Fruit fly (Drosophila melanogaster) whole organism, embryonic: ENCODE results near the gene Eig71Ej.
A peak's percentile ranks its signal among the peaks of the same experiment; 100 is the strongest.

Experiments used
- Blimp-1 ChIP-seq: fragments of 200-800 bp; sonication (Bioruptor generic); optimal IDR thresholded peaks from 3 replicates; lab custom pipeline; 2018; ENCODE audit warnings: missing biosample characterization, missing genetic modification characterization, mild to moderate bottlenecking, moderate library complexity, missing genetic modification reagents
- CG10267 ChIP-seq: fragments of 200-800 bp; sonication (Bioruptor generic); optimal IDR thresholded peaks from 2 replicates; lab custom pipeline; 2018; ENCODE audit warnings: missing biosample characterization, mild to moderate bottlenecking, missing genetic modification characterization, moderate library complexity
- CG10462 ChIP-seq: fragments of 200-800 bp; sonication (Bioruptor generic); optimal IDR thresholded peaks from 2 replicates; lab custom pipeline; 2016; ENCODE audit warnings: missing biosample characterization, missing genetic modification characterization
- CG11723 ChIP-seq: fragments of 200-800 bp; sonication (Bioruptor generic); optimal IDR thresholded peaks from 2 replicates; lab custom pipeline; 2017; ENCODE audit warnings: missing biosample characterization, mild to moderate bottlenecking, missing genetic modification characterization
- CG12155 ChIP-seq: fragments of 200-800 bp; sonication (Bioruptor generic); optimal IDR thresholded peaks from 3 replicates; lab custom pipeline; 2016; ENCODE audit warnings: missing biosample characterization, missing genetic modification characterization
- CG12299 ChIP-seq: fragments of 200-800 bp; sonication (Bioruptor generic); optimal IDR thresholded peaks from 2 replicates; lab custom pipeline; 2018; ENCODE audit warnings: missing biosample characterization, mild to moderate bottlenecking, missing genetic modification characterization
- CG13775 ChIP-seq: fragments of 200-800 bp; sonication (Bioruptor generic); optimal IDR thresholded peaks from 3 replicates; lab custom pipeline; 2017; ENCODE audit warnings: missing biosample characterization, mild to moderate bottlenecking, missing genetic modification characterization
- CG14860 ChIP-seq: fragments of 200-800 bp; sonication (Bioruptor generic); IDR thresholded peaks from 3 replicates; pipeline ENCODE4 v1.3.6; 2022; ENCODE audit warnings: missing biosample characterization, missing genetic modification characterization; ENCODE audit not compliant: partially characterized antibody
- CG15269 ChIP-seq: fragments of 200-800 bp; sonication (Bioruptor generic); optimal IDR thresholded peaks from 2 replicates; lab custom pipeline; 2018; ENCODE audit warnings: missing biosample characterization, mild to moderate bottlenecking, missing genetic modification characterization, moderate library complexity
- CG1647 ChIP-seq: fragments of 200-800 bp; sonication (Bioruptor generic); optimal IDR thresholded peaks from 3 replicates; lab custom pipeline; 2016; ENCODE audit warnings: missing biosample characterization, missing genetic modification characterization
- CG17385 ChIP-seq: fragments of 200-800 bp; sonication (Bioruptor generic); optimal IDR thresholded peaks from 3 replicates; lab custom pipeline; 2018; ENCODE audit warnings: missing biosample characterization, mild to moderate bottlenecking, missing genetic modification characterization
- CG17829 ChIP-seq: fragments of 200-800 bp; optimal IDR thresholded peaks from 2 replicates; lab custom pipeline; 2019; ENCODE audit warnings: missing biosample characterization, mild to moderate bottlenecking, missing genetic modification characterization, moderate library complexity
- CG2116 ChIP-seq: fragments of 200-800 bp; sonication (Bioruptor generic); optimal IDR thresholded peaks from 3 replicates; lab custom pipeline; 2018; ENCODE audit warnings: missing biosample characterization, mild to moderate bottlenecking, missing genetic modification characterization
- CG30431 ChIP-seq: fragments of 200-800 bp; sonication (Bioruptor generic); optimal IDR thresholded peaks from 2 replicates; lab custom pipeline; 2017; ENCODE audit warnings: missing biosample characterization, missing genetic modification characterization
- CG3065 ChIP-seq: fragments of 200-800 bp; sonication (Bioruptor generic); optimal IDR thresholded peaks from 2 replicates; lab custom pipeline; 2016; ENCODE audit warnings: missing biosample characterization, missing genetic modification characterization
- CG33557 ChIP-seq: fragments of 200-800 bp; sonication (Bioruptor generic); optimal IDR thresholded peaks from 2 replicates; lab custom pipeline; 2019; ENCODE audit warnings: missing biosample characterization, mild to moderate bottlenecking, missing genetic modification characterization, moderate library complexity
- CG3995 ChIP-seq: fragments of 200-800 bp; sonication (Bioruptor generic); optimal IDR thresholded peaks from 3 replicates; lab custom pipeline; 2016; ENCODE audit warnings: missing biosample characterization, missing genetic modification characterization
- CG4617 ChIP-seq: fragments of 200-800 bp; sonication (Bioruptor generic); optimal IDR thresholded peaks from 3 replicates; lab custom pipeline; 2016; ENCODE audit warnings: missing biosample characterization, missing genetic modification characterization, borderline replicate concordance
- CG7987 ChIP-seq: fragments of 200-800 bp; sonication (Bioruptor generic); optimal IDR thresholded peaks from 2 replicates; lab custom pipeline; 2018; ENCODE audit warnings: missing biosample characterization, mild to moderate bottlenecking, missing genetic modification characterization, moderate library complexity
- CG9609 ChIP-seq: fragments of 200-800 bp; sonication (Bioruptor generic); optimal IDR thresholded peaks from 3 replicates; lab custom pipeline; 2016; ENCODE audit warnings: missing biosample characterization, missing genetic modification characterization
- Deaf1 ChIP-seq: fragments of 200-800 bp; optimal IDR thresholded peaks from 3 replicates; lab custom pipeline; 2019; ENCODE audit warnings: missing biosample characterization, mild to moderate bottlenecking, missing genetic modification characterization, moderate library complexity
- Fer1 ChIP-seq: fragments of 200-800 bp; sonication (Bioruptor generic); optimal IDR thresholded peaks from 2 replicates; lab custom pipeline; 2017; ENCODE audit warnings: missing biosample characterization, mild to moderate bottlenecking, missing genetic modification characterization
- HLH3B ChIP-seq: fragments of 200-800 bp; sonication (Bioruptor generic); IDR thresholded peaks from 2 replicates; pipeline ENCODE4 v1.3.6; 2022; ENCODE audit warnings: missing biosample characterization, missing genetic modification characterization
- MTF-1 ChIP-seq: fragments of 200-800 bp; sonication (Bioruptor generic); optimal IDR thresholded peaks from 2 replicates; lab custom pipeline; 2018; ENCODE audit warnings: missing biosample characterization, mild to moderate bottlenecking, missing genetic modification characterization, borderline replicate concordance
- Neu2 ChIP-seq: fragments of 200-800 bp; sonication (Bioruptor generic); optimal IDR thresholded peaks from 3 replicates; lab custom pipeline; 2016; ENCODE audit warnings: missing biosample characterization, missing genetic modification characterization, borderline replicate concordance
- Six4 ChIP-seq: fragments of 200-800 bp; sonication (Bioruptor generic); optimal IDR thresholded peaks from 2 replicates; lab custom pipeline; 2016; ENCODE audit warnings: missing biosample characterization, missing genetic modification characterization
- Sox102F ChIP-seq: fragments of 200-800 bp; sonication (Bioruptor generic); optimal IDR thresholded peaks from 2 replicates; lab custom pipeline; 2018; ENCODE audit warnings: missing biosample characterization, mild to moderate bottlenecking, missing genetic modification characterization, moderate library complexity
- ab ChIP-seq: fragments of 200-800 bp; sonication (Bioruptor generic); optimal IDR thresholded peaks from 2 replicates; lab custom pipeline; 2016; ENCODE audit warnings: missing biosample characterization, missing genetic modification characterization
- br ChIP-seq: fragments of >200 bp; optimal IDR thresholded peaks from 2 replicates; lab custom pipeline; 2017
- cas ChIP-seq: fragments of 200-800 bp; sonication (Bioruptor generic); IDR thresholded peaks from 2 replicates; pipeline ENCODE4 v1.3.6; 2022; ENCODE audit warnings: missing biosample characterization, missing genetic modification characterization
- disco-r ChIP-seq: fragments of 200-800 bp; sonication (Bioruptor generic); optimal IDR thresholded peaks from 2 replicates; lab custom pipeline; 2016; ENCODE audit warnings: missing biosample characterization, missing genetic modification characterization
- ems ChIP-seq: fragments of 200-800 bp; sonication (Bioruptor generic); optimal IDR thresholded peaks from 3 replicates; lab custom pipeline; 2016; ENCODE audit warnings: missing biosample characterization, missing genetic modification characterization
- fd3F ChIP-seq: fragments of 200-800 bp; sonication (Bioruptor generic); optimal IDR thresholded peaks from 2 replicates; lab custom pipeline; 2018; ENCODE audit warnings: missing biosample characterization, mild to moderate bottlenecking, missing genetic modification characterization, moderate library complexity
- gce ChIP-seq: fragments of 200-800 bp; sonication (Bioruptor generic); IDR thresholded peaks from 3 replicates; pipeline ENCODE4 v1.3.6; 2022; ENCODE audit warnings: missing biosample characterization, missing genetic modification characterization
- gem ChIP-seq: fragments of 200-800 bp; sonication (Bioruptor generic); optimal IDR thresholded peaks from 2 replicates; lab custom pipeline; 2019; ENCODE audit warnings: missing biosample characterization, mild to moderate bottlenecking, missing genetic modification characterization, moderate library complexity
- gsb-n ChIP-seq: fragments of 200-800 bp; sonication (Bioruptor generic); optimal IDR thresholded peaks from 3 replicates; lab custom pipeline; 2018; ENCODE audit warnings: missing biosample characterization, mild to moderate bottlenecking, missing genetic modification characterization
- hbn ChIP-seq: fragments of 200-800 bp; sonication (Bioruptor generic); IDR thresholded peaks from 2 replicates; pipeline ENCODE4 v1.3.6; 2022; ENCODE audit warnings: missing biosample characterization, missing genetic modification characterization; ENCODE audit not compliant: partially characterized antibody
- hth ChIP-seq: fragments of >200 bp; optimal IDR thresholded peaks from 2 replicates; lab custom pipeline; 2017; ENCODE audit warnings: inconsistent platforms
- jumu ChIP-seq: fragments of 200-800 bp; sonication (Bioruptor generic); optimal IDR thresholded peaks from 3 replicates; lab custom pipeline; 2016; ENCODE audit warnings: missing biosample characterization, missing genetic modification characterization
- mld ChIP-seq: fragments of 200-800 bp; sonication (Bioruptor generic); IDR thresholded peaks from 3 replicates; pipeline ENCODE4 v1.3.6; 2022; ENCODE audit warnings: missing biosample characterization, missing genetic modification characterization; ENCODE audit not compliant: partially characterized antibody
- nerfin-1 ChIP-seq: fragments of 200-800 bp; sonication (Bioruptor generic); optimal IDR thresholded peaks from 3 replicates; lab custom pipeline; 2019; ENCODE audit warnings: missing biosample characterization, mild to moderate bottlenecking, missing genetic modification characterization, moderate library complexity
- pum ChIP-seq: fragments of 200-800 bp; sonication (Bioruptor generic); optimal IDR thresholded peaks from 2 replicates; lab custom pipeline; 2016; ENCODE audit warnings: missing biosample characterization, missing genetic modification characterization
- sc ChIP-seq, 3 experiments: fragments of >200 bp in 2 of 3; fragments of 200-800 bp in 1 of 3; sonication (Bioruptor generic) in 1 of 3; optimal IDR thresholded peaks; 2 replicates in 2 of 3; 3 replicates in 1 of 3; lab custom pipeline; 2017; ENCODE audit warnings: mild to moderate bottlenecking in 1 of 3, missing biosample characterization in 1 of 3, missing genetic modification characterization in 1 of 3, missing genetic modification reagents in 1 of 3
- sob ChIP-seq: fragments of 200-800 bp; sonication (Bioruptor generic); IDR thresholded peaks from 2 replicates; pipeline ENCODE4 v1.3.6; 2022; ENCODE audit warnings: missing biosample characterization, missing genetic modification characterization
- sqz ChIP-seq: fragments of 200-800 bp; sonication (Bioruptor generic); optimal IDR thresholded peaks from 3 replicates; lab custom pipeline; 2018; ENCODE audit warnings: missing biosample characterization, mild to moderate bottlenecking, missing genetic modification characterization
- sr ChIP-seq: fragments of 200-800 bp; sonication (Bioruptor generic); IDR thresholded peaks from 3 replicates; pipeline ENCODE4 v1.3.6; 2022; ENCODE audit warnings: missing biosample characterization, missing genetic modification characterization
- tin ChIP-seq: fragments of 200-800 bp; sonication (Bioruptor generic); optimal IDR thresholded peaks from 3 replicates; lab custom pipeline; 2016; ENCODE audit warnings: missing biosample characterization, missing genetic modification characterization
- tup ChIP-seq: fragments of 200-800 bp; sonication (Bioruptor generic); optimal IDR thresholded peaks from 2 replicates; lab custom pipeline; 2016; ENCODE audit warnings: missing biosample characterization, mild to moderate bottlenecking, missing genetic modification characterization, moderate library complexity
- unpg ChIP-seq: fragments of 200-800 bp; sonication (Bioruptor generic); optimal IDR thresholded peaks from 3 replicates; lab custom pipeline; 2018; ENCODE audit warnings: missing biosample characterization, mild to moderate bottlenecking, missing genetic modification characterization, moderate library complexity
- vvl ChIP-seq: fragments of 200-800 bp; sonication (Bioruptor generic); IDR thresholded peaks from 2 replicates; pipeline ENCODE4 v1.3.6; 2022; ENCODE audit warnings: missing biosample characterization, missing genetic modification characterization

Eig71Ej gene

DNA sequence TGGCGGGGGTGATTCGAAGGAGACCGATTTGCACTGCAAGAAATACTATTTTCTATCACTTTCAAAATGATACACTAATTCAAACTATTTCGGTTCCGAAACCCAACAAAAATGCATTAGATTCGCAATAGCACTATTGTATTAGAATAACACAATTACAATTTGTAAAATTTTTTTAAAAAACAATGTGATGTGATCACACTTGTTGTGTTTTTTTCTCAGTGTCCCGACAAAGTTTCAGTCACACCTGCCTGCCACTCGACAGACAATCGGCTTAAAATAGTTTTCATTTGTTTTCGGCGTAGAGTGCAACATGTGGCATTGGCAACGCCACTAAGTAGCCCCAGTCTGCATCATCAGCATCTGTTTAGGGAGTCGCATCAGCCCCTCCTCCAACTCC is 14.3 kb upstream of the Eig71Ej start (continued):
- TF ChIP-seq CG12299 (tag; lab: Kevin White, UChicago) (no peak), CG10267 (peak; percentile 81), pum (GFP tag; lab: Kevin White, UChicago) (peak; percentile 78), CG7987 (GFP tag; lab: Kevin White, UChicago) (no peak), disco-r (peak; percentile 13), CG14860 (GFP tag; lab: Robert Waterston, UW) (no peak), ab (GFP tag; lab: Kevin White, UChicago) (no peak), CG2116 (GFP tag; lab: Kevin White, UChicago) (no peak), ems (GFP tag; lab: Kevin White, UChicago) (peak; percentile 28), Neu2 (GFP tag; lab: Kevin White, UChicago) (no peak), sob (GFP tag; lab: Robert Waterston, UW) (no peak), hbn (GFP tag; lab: Robert Waterston, UW) (no peak), CG4617 (peak; percentile 28), tin (GFP tag; lab: Kevin White, UChicago) (peak; percentile 78), CG9609 (GFP tag; lab: Kevin White, UChicago) (peak; percentile 50), CG17385 (GFP tag; lab: Kevin White, UChicago) (peak; percentile 25), sqz (GFP tag; lab: Kevin White, UChicago) (peak; percentile 38), Blimp-1 (GFP tag; lab: Kevin White, UChicago) (peak; percentile 78), CG11723 (GFP tag; lab: Kevin White, UChicago) (peak; percentile 44), CG12155 (peak; percentile 29), nerfin-1 (tag; lab: Kevin White, UChicago) (peak; percentile 66), tup (GFP tag; lab: Kevin White, UChicago) (peak; percentile 53), br (no peak), Fer1 (GFP tag; lab: Kevin White, UChicago) (no peak), CG10462 (GFP tag; lab: Kevin White, UChicago) (peak; percentile 57), sc (optimal IDR thresholded peaks at IDR 0.05; lab: Kevin White, UChicago) (no peak), sc (GFP tag; optimal IDR thresholded peaks at IDR 0.05; lab: Kevin White, UChicago) (peak; percentile 83), CG17829 (tag; lab: Kevin White, UChicago) (peak; percentile 90), cas (GFP tag; lab: Robert Waterston, UW) (no peak), CG15269 (peak; percentile 5), hth (lab: Kevin White, UChicago) (no peak), sr (GFP tag; lab: Robert Waterston, UW) (no peak), mld (GFP tag; lab: Robert Waterston, UW) (no peak), fd3F (GFP tag; lab: Kevin White, UChicago) (no peak), CG3995 (GFP tag; lab: Kevin White, UChicago) (no peak), vvl (GFP tag; lab: Robert Waterston, UW) (peak; percentile 84), gem (tag; lab: Kevin White, UChicago) (peak; percentile 87), CG30431 (peak; percentile 77), CG13775 (GFP tag; lab: Kevin White, UChicago) (peak; percentile 66), HLH3B (peak; percentile 38; the same call in 1 of the 2 replicates), Six4 (peak; percentile 52), gce (GFP tag; lab: Robert Waterston, UW) (no peak), CG33557 (peak; percentile 83), CG1647 (GFP tag; lab: Kevin White, UChicago) (no peak), CG3065 (GFP tag; lab: Kevin White, UChicago) (peak; percentile 8), Deaf1 (tag; lab: Kevin White, UChicago) (peak; percentile 15), unpg (GFP tag; lab: Kevin White, UChicago) (peak; percentile 80), Sox102F (GFP tag; lab: Kevin White, UChicago) (peak; percentile 67), gsb-n (peak; percentile 77), jumu (peak; percentile 57), MTF-1 (peak; percentile 29)
